Fruit fly (Drosophila melanogaster): ENCODE measurements around the gene CG16782.

dm6 chrX:3482119-3483014 lies 22.3 kb upstream of the CG16782 start, which contains the start of the genes CG10804 and CG10802:
- TF ChIP-seq Sin3A (optimal IDR thresholded peaks at IDR 0.05) (no peak), ttk (optimal IDR thresholded peaks at IDR 0.05) (no peak), psq (optimal IDR thresholded peaks at IDR 0.05) (no peak), insv (optimal IDR thresholded peaks at IDR 0.05) (no peak)

All from Kc167 (cell line).